ENCODE assay signal across 1 fruit fly cellular context in the genomic region with DNA sequence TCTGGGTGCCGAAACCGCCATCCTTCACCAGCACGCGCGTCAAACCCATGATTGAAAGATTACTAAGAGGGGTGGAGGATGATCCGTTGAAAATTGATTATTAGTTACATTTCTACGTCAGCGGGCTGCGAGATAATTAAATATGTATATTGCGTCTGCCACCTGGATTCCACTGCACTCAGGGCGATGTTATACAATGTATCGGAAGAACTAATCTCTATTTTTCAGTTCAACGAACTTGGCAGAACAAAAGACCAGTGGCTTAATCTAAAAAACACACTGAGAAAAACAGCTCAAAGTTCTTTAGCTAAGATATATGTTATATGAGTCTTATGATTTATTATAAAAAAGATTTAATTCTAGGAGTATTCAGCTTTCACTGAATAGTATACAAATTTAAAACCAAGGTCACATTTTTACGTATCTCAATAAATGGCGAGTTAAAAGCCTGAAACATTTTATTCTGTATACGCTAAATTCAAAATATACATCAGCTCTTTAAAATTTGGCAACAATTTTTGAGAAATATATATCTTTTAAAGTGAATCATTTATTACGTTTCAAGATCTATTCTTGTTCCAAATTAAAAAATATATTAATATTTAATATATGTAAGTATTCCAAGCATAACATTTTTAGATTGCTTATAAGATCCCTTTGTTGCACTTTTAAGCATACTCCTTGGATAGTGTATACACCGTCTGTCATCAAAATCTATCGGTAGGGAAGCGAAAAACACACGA.
TF ChIP-seq lines count a peak whose summit lies in the region.

No protein-coding gene starts in this region.

TF ChIP-seq in whole organism, embryonic, 481 proteins besides CTCF, POLR2A, EP300 and RAD21 (continued from another document and continues in another):
- no peak for TF ChIP-seq CG9797 (GFP tag; optimal IDR thresholded peaks at IDR 0.05; lab: Kevin White, UChicago)
- peak; percentile 34 for TF ChIP-seq CG2712 (tag; optimal IDR thresholded peaks at IDR 0.05; lab: Kevin White, UChicago)
- TF ChIP-seq tin (GFP tag; optimal IDR thresholded peaks at IDR 0.05; lab: Kevin White, UChicago): no peak
- TF ChIP-seq CG14050 (GFP tag; IDR thresholded peaks at IDR 0.05; lab: Robert Waterston, UW): no peak
- no peak for TF ChIP-seq Fer2 (tag; optimal IDR thresholded peaks at IDR 0.05; lab: Kevin White, UChicago)
- TF ChIP-seq salm (tag; optimal IDR thresholded peaks at IDR 0.05; lab: Kevin White, UChicago): no peak
- 0 out of 2 replicates have a peak, but pooled peaks have one; percentile 23 for TF ChIP-seq CG6689 (GFP tag; IDR thresholded peaks at IDR 0.05; lab: Robert Waterston, UW)
- no peak for TF ChIP-seq pb (GFP tag; optimal IDR thresholded peaks at IDR 0.05; lab: Kevin White, UChicago)
- peak; percentile 70 for TF ChIP-seq grau (tag; optimal IDR thresholded peaks at IDR 0.05; lab: Kevin White, UChicago)
- no peak for TF ChIP-seq dm (GFP tag; optimal IDR thresholded peaks at IDR 0.05; lab: Kevin White, UChicago)
- TF ChIP-seq CG9215 (GFP tag; IDR thresholded peaks at IDR 0.05; lab: Robert Waterston, UW): no peak
- TF ChIP-seq CG32532 (GFP tag; IDR thresholded peaks at IDR 0.05; lab: Robert Waterston, UW): peak; percentile 19; the same call in 1 of the 2 replicates
- TF ChIP-seq hb (GFP tag; IDR thresholded peaks at IDR 0.05; lab: Robert Waterston, UW; ENCODE audit: partially characterized antibody): no peak
- TF ChIP-seq HLH3B (GFP tag; IDR thresholded peaks at IDR 0.05; lab: Robert Waterston, UW): no peak
- no peak for TF ChIP-seq CG16813 (GFP tag; IDR thresholded peaks at IDR 0.05; lab: Robert Waterston, UW; ENCODE audit: partially characterized antibody)
- TF ChIP-seq MBD-R2 (GFP tag; IDR thresholded peaks at IDR 0.05; lab: Robert Waterston, UW): 0 out of 2 replicates have a peak, but pooled peaks have one; percentile 6
- no peak for TF ChIP-seq CG6683 (GFP tag; optimal IDR thresholded peaks at IDR 0.05; lab: Kevin White, UChicago)
- no peak for TF ChIP-seq Hand (GFP tag; optimal IDR thresholded peaks at IDR 0.05; lab: Kevin White, UChicago)
- no peak for TF ChIP-seq CG12744 (GFP tag; optimal IDR thresholded peaks at IDR 0.05; lab: Kevin White, UChicago)
- TF ChIP-seq gem (tag; optimal IDR thresholded peaks at IDR 0.05; lab: Kevin White, UChicago): peak; percentile 71
- peak; percentile 36 for TF ChIP-seq Dek (tag; optimal IDR thresholded peaks at IDR 0.05; lab: Kevin White, UChicago)
- TF ChIP-seq Bdp1 (GFP tag; optimal IDR thresholded peaks at IDR 0.05; lab: Kevin White, UChicago): no peak
- no peak for TF ChIP-seq HLH54F (GFP tag; optimal IDR thresholded peaks at IDR 0.05; lab: Kevin White, UChicago)
- no peak for TF ChIP-seq B-H2 (GFP tag; optimal IDR thresholded peaks at IDR 0.05; lab: Kevin White, UChicago)
- TF ChIP-seq vnd (GFP tag; IDR thresholded peaks at IDR 0.05; lab: Robert Waterston, UW; ENCODE audit: partially characterized antibody): no peak
- TF ChIP-seq CG13296 (GFP tag; optimal IDR thresholded peaks at IDR 0.05; lab: Kevin White, UChicago): no peak
- TF ChIP-seq CG14667 (GFP tag; IDR thresholded peaks at IDR 0.05; lab: Robert Waterston, UW): no peak
- TF ChIP-seq CG12391 (tag; optimal IDR thresholded peaks at IDR 0.05; lab: Kevin White, UChicago): peak; percentile 33
- TF ChIP-seq CG3995 (GFP tag; optimal IDR thresholded peaks at IDR 0.05; lab: Kevin White, UChicago): no peak
- TF ChIP-seq CG4328 (GFP tag; optimal IDR thresholded peaks at IDR 0.05; lab: Kevin White, UChicago): no peak
- TF ChIP-seq CG10147 (GFP tag; optimal IDR thresholded peaks at IDR 0.05; lab: Kevin White, UChicago): peak; percentile 14
- peak in 1 of 3 experiments; percentile 21 for TF ChIP-seq lola (GFP tag; optimal IDR thresholded peaks at IDR 0.05; lab: Kevin White, UChicago)
- no peak for TF ChIP-seq repo (GFP tag; optimal IDR thresholded peaks at IDR 0.05; lab: Kevin White, UChicago)
- no peak for TF ChIP-seq CG10366 (GFP tag; IDR thresholded peaks at IDR 0.05; lab: Robert Waterston, UW)
- TF ChIP-seq HLHmδ (GFP tag; optimal IDR thresholded peaks at IDR 0.05; lab: Kevin White, UChicago): no peak
- no peak for TF ChIP-seq crc (GFP tag; optimal IDR thresholded peaks at IDR 0.05; lab: Kevin White, UChicago)
- no peak for TF ChIP-seq CrebB (tag; optimal IDR thresholded peaks at IDR 0.05; lab: Kevin White, UChicago)
- peak; percentile 14 for TF ChIP-seq CG12155 (GFP tag; optimal IDR thresholded peaks at IDR 0.05; lab: Kevin White, UChicago)
- TF ChIP-seq CG10431 (GFP tag; optimal IDR thresholded peaks at IDR 0.05; lab: Kevin White, UChicago): no peak
- TF ChIP-seq unpg (GFP tag; optimal IDR thresholded peaks at IDR 0.05; lab: Kevin White, UChicago): peak; percentile 17
- TF ChIP-seq CG13775 (GFP tag; optimal IDR thresholded peaks at IDR 0.05; lab: Kevin White, UChicago): peak; percentile 9
- no peak for TF ChIP-seq CG43689 (GFP tag; IDR thresholded peaks at IDR 0.05; lab: Robert Waterston, UW)
- TF ChIP-seq CG11093 (GFP tag; IDR thresholded peaks at IDR 0.05; lab: Robert Waterston, UW): no peak
- no peak for TF ChIP-seq CG1647 (GFP tag; optimal IDR thresholded peaks at IDR 0.05; lab: Kevin White, UChicago)
- TF ChIP-seq Atf-2 (GFP tag; optimal IDR thresholded peaks at IDR 0.05; lab: Kevin White, UChicago): no peak
- TF ChIP-seq sna (GFP tag; IDR thresholded peaks at IDR 0.05; lab: Robert Waterston, UW; ENCODE audit: partially characterized antibody): no peak
- no peak for TF ChIP-seq ro (GFP tag; IDR thresholded peaks at IDR 0.05; lab: Robert Waterston, UW)
- TF ChIP-seq CG33557 (GFP tag; optimal IDR thresholded peaks at IDR 0.05; lab: Kevin White, UChicago): no peak
- TF ChIP-seq BEAF-32 (GFP tag; optimal IDR thresholded peaks at IDR 0.05; lab: Kevin White, UChicago): no peak
- no peak for TF ChIP-seq al (GFP tag; IDR thresholded peaks at IDR 0.05; lab: Robert Waterston, UW)
- no peak for TF ChIP-seq seq (GFP tag; IDR thresholded peaks at IDR 0.05; lab: Robert Waterston, UW)
- TF ChIP-seq CG2116 (GFP tag; optimal IDR thresholded peaks at IDR 0.05; lab: Kevin White, UChicago): no peak
- TF ChIP-seq sima (GFP tag; optimal IDR thresholded peaks at IDR 0.05; lab: Kevin White, UChicago): no peak
- peak in 1 of 2 experiments; percentile 10 for TF ChIP-seq dpn (GFP tag; optimal IDR thresholded peaks at IDR 0.05; lab: Kevin White, UChicago)
- no peak for TF ChIP-seq Max (GFP tag; optimal IDR thresholded peaks at IDR 0.05; lab: Kevin White, UChicago)
- TF ChIP-seq tx (GFP tag; optimal IDR thresholded peaks at IDR 0.05; lab: Kevin White, UChicago): no peak
- TF ChIP-seq Hr51 (GFP tag; optimal IDR thresholded peaks at IDR 0.05; lab: Kevin White, UChicago): peak in 1 of 2 experiments; percentile 37
- no peak for TF ChIP-seq GATAe (GFP tag; conservative IDR thresholded peaks at IDR 0.05; lab: Robert Waterston, UW)
- TF ChIP-seq CG15011 (GFP tag; optimal IDR thresholded peaks at IDR 0.05; lab: Kevin White, UChicago): no peak
- no peak for TF ChIP-seq tna (GFP tag; IDR thresholded peaks at IDR 0.05; lab: Robert Waterston, UW; ENCODE audit: partially characterized antibody)
- no peak for TF ChIP-seq CG13287 (GFP tag; IDR thresholded peaks at IDR 0.05; lab: Robert Waterston, UW; ENCODE audit: partially characterized antibody)
- TF ChIP-seq Atf6 (GFP tag; IDR thresholded peaks at IDR 0.05; lab: Robert Waterston, UW): no peak
- no peak for TF ChIP-seq Hey (tag; optimal IDR thresholded peaks at IDR 0.05; lab: Kevin White, UChicago)
- no peak for TF ChIP-seq hth (optimal IDR thresholded peaks at IDR 0.05; lab: Kevin White, UChicago)
- no peak for TF ChIP-seq br (optimal IDR thresholded peaks at IDR 0.05; lab: Kevin White, UChicago)
- TF ChIP-seq CG1603 (tag; optimal IDR thresholded peaks at IDR 0.05; lab: Kevin White, UChicago): no peak
- TF ChIP-seq Sin3A (optimal IDR thresholded peaks at IDR 0.05; lab: Kevin White, UChicago): no peak
- TF ChIP-seq NC2α (GFP tag; optimal IDR thresholded peaks at IDR 0.05; lab: Kevin White, UChicago): no peak
- no peak for TF ChIP-seq B-H1 (GFP tag; IDR thresholded peaks at IDR 0.05; lab: Robert Waterston, UW)
- TF ChIP-seq CG6254 (GFP tag; optimal IDR thresholded peaks at IDR 0.05; lab: Kevin White, UChicago): no peak
- TF ChIP-seq CG6813 (GFP tag; optimal IDR thresholded peaks at IDR 0.05; lab: Kevin White, UChicago): peak; percentile 9
- TF ChIP-seq ems (GFP tag; optimal IDR thresholded peaks at IDR 0.05; lab: Kevin White, UChicago): no peak
- no peak for TF ChIP-seq jigr1 (GFP tag; IDR thresholded peaks at IDR 0.05; lab: Robert Waterston, UW)
- TF ChIP-seq sqz (GFP tag; optimal IDR thresholded peaks at IDR 0.05; lab: Kevin White, UChicago): no peak
- no peak for TF ChIP-seq CkIIα-i1 (GFP tag; IDR thresholded peaks at IDR 0.05; lab: Robert Waterston, UW)
- no peak for TF ChIP-seq fd64A (GFP tag; optimal IDR thresholded peaks at IDR 0.05; lab: Kevin White, UChicago)
- no peak for TF ChIP-seq trh (GFP tag; optimal IDR thresholded peaks at IDR 0.05; lab: Kevin White, UChicago)
- no peak for TF ChIP-seq Stat92E (GFP tag; optimal IDR thresholded peaks at IDR 0.05; lab: Kevin White, UChicago)
- peak; percentile 11 for TF ChIP-seq CG2120 (GFP tag; optimal IDR thresholded peaks at IDR 0.05; lab: Kevin White, UChicago)
- no peak for TF ChIP-seq disco-r (GFP tag; optimal IDR thresholded peaks at IDR 0.05; lab: Kevin White, UChicago)
- peak; percentile 47 for TF ChIP-seq CG15269 (tag; optimal IDR thresholded peaks at IDR 0.05; lab: Kevin White, UChicago)
- TF ChIP-seq Ptx1 (GFP tag; IDR thresholded peaks at IDR 0.05; lab: Robert Waterston, UW): 0 out of 2 replicates have a peak, but pooled peaks have one; percentile 13
- no peak for TF ChIP-seq ase (GFP tag; IDR thresholded peaks at IDR 0.05; lab: Robert Waterston, UW)
- peak; percentile 29 for TF ChIP-seq az2 (GFP tag; optimal IDR thresholded peaks at IDR 0.05; lab: Kevin White, UChicago)
- no peak for TF ChIP-seq so (GFP tag; IDR thresholded peaks at IDR 0.05; lab: Robert Waterston, UW)
- TF ChIP-seq yki (optimal IDR thresholded peaks at IDR 0.05; lab: Kevin White, UChicago): no peak
- TF ChIP-seq exex (tag; optimal IDR thresholded peaks at IDR 0.05; lab: Kevin White, UChicago): no peak
- peak; percentile 22 for TF ChIP-seq CG8388 (GFP tag; optimal IDR thresholded peaks at IDR 0.05; lab: Kevin White, UChicago)
- no peak for TF ChIP-seq pros (GFP tag; optimal IDR thresholded peaks at IDR 0.05; lab: Kevin White, UChicago)
- TF ChIP-seq CG17612 (GFP tag; IDR thresholded peaks at IDR 0.05; lab: Robert Waterston, UW): no peak
- TF ChIP-seq nerfin-1 (tag; optimal IDR thresholded peaks at IDR 0.05; lab: Kevin White, UChicago): no peak
- TF ChIP-seq Jarid2 (GFP tag; optimal IDR thresholded peaks at IDR 0.05; lab: Kevin White, UChicago): no peak
- no peak for TF ChIP-seq Spps (tag; optimal IDR thresholded peaks at IDR 0.05; lab: Kevin White, UChicago)
- TF ChIP-seq Nf-YB (GFP tag; optimal IDR thresholded peaks at IDR 0.05; lab: Kevin White, UChicago): peak; percentile 28
- TF ChIP-seq ewg (GFP tag; optimal IDR thresholded peaks at IDR 0.05; lab: Kevin White, UChicago): no peak
- TF ChIP-seq Oli (tag; optimal IDR thresholded peaks at IDR 0.05; lab: Kevin White, UChicago): peak; percentile 10
- TF ChIP-seq Ssrp (tag; optimal IDR thresholded peaks at IDR 0.05; lab: Kevin White, UChicago): peak; percentile 8
- TF ChIP-seq Sox102F (GFP tag; optimal IDR thresholded peaks at IDR 0.05; lab: Kevin White, UChicago): peak; percentile 27
- no peak for TF ChIP-seq H15 (GFP tag; IDR thresholded peaks at IDR 0.05; lab: Robert Waterston, UW)
- TF ChIP-seq gfzf (GFP tag; optimal IDR thresholded peaks at IDR 0.05; lab: Kevin White, UChicago): no peak
- peak; percentile 61; the same call in 1 of the 2 replicates for TF ChIP-seq Rfx (GFP tag; IDR thresholded peaks at IDR 0.05; lab: Robert Waterston, UW)
- TF ChIP-seq eyg (GFP tag; optimal IDR thresholded peaks at IDR 0.05; lab: Kevin White, UChicago): no peak
- no peak for TF ChIP-seq Ada2b (GFP tag; IDR thresholded peaks at IDR 0.05; lab: Robert Waterston, UW)
- no peak for TF ChIP-seq Dbx (GFP tag; IDR thresholded peaks at IDR 0.05; lab: Robert Waterston, UW)
- TF ChIP-seq sens (GFP tag; lab: Kevin White, UChicago): no peak
- TF ChIP-seq Hr78 (GFP tag; optimal IDR thresholded peaks at IDR 0.05; lab: Kevin White, UChicago): no peak
- no peak for TF ChIP-seq CG31388 (GFP tag; optimal IDR thresholded peaks at IDR 0.05; lab: Kevin White, UChicago)
- TF ChIP-seq lbe (GFP tag; optimal IDR thresholded peaks at IDR 0.05; lab: Kevin White, UChicago): no peak
- no peak for TF ChIP-seq CG18476 (GFP tag; optimal IDR thresholded peaks at IDR 0.05; lab: Kevin White, UChicago)
- peak; percentile 42 for TF ChIP-seq PHDP (tag; optimal IDR thresholded peaks at IDR 0.05; lab: Kevin White, UChicago)
- TF ChIP-seq YL-1 (GFP tag; optimal IDR thresholded peaks at IDR 0.05; lab: Kevin White, UChicago): no peak
- TF ChIP-seq CG4282 (GFP tag; optimal IDR thresholded peaks at IDR 0.05; lab: Kevin White, UChicago): no peak
- TF ChIP-seq CoRest (tag; optimal IDR thresholded peaks at IDR 0.05; lab: Kevin White, UChicago): peak; percentile 43
- TF ChIP-seq CG5180 (GFP tag; optimal IDR thresholded peaks at IDR 0.05; lab: Kevin White, UChicago): no peak
- TF ChIP-seq HmgD (GFP tag; optimal IDR thresholded peaks at IDR 0.05; lab: Kevin White, UChicago): no peak
- TF ChIP-seq CG3065 (GFP tag; optimal IDR thresholded peaks at IDR 0.05; lab: Kevin White, UChicago): no peak
- no peak for TF ChIP-seq CG15696 (tag; optimal IDR thresholded peaks at IDR 0.05; lab: Kevin White, UChicago)
- 0 out of 2 replicates have a peak, but pooled peaks have one; percentile 4 for TF ChIP-seq rib (GFP tag; IDR thresholded peaks at IDR 0.05; lab: Robert Waterston, UW)
- TF ChIP-seq usp (GFP tag; optimal IDR thresholded peaks at IDR 0.05; lab: Kevin White, UChicago): no peak
- no peak for TF ChIP-seq ac (GFP tag; optimal IDR thresholded peaks at IDR 0.05; lab: Kevin White, UChicago)
- no peak for TF ChIP-seq CG1233 (GFP tag; optimal IDR thresholded peaks at IDR 0.05; lab: Kevin White, UChicago)
- TF ChIP-seq nau (GFP tag; optimal IDR thresholded peaks at IDR 0.05; lab: Kevin White, UChicago): no peak
- TF ChIP-seq CG32767 (GFP tag; IDR thresholded peaks at IDR 0.05; lab: Robert Waterston, UW): no peak
- no peak for TF ChIP-seq Vsx1 (GFP tag; optimal IDR thresholded peaks at IDR 0.05; lab: Kevin White, UChicago)
- TF ChIP-seq sim (GFP tag; IDR thresholded peaks at IDR 0.05; lab: Robert Waterston, UW): no peak
- TF ChIP-seq CG6854 (GFP tag; optimal IDR thresholded peaks at IDR 0.05; lab: Kevin White, UChicago): no peak
- TF ChIP-seq CG3281 (GFP tag; optimal IDR thresholded peaks at IDR 0.05; lab: Kevin White, UChicago): peak; percentile 56
- peak; percentile 38 for TF ChIP-seq fd3F (GFP tag; optimal IDR thresholded peaks at IDR 0.05; lab: Kevin White, UChicago)
